Worm (Caenorhabditis elegans) whole organism, L4/young adult: ENCODE results near the gene sqv-8.

Source experiments
- W03F9.2 ChIP-seq: fragments of 150-350 bp; optimal IDR thresholded peaks from 2 replicates; lab custom pipeline; 2014; ENCODE audit warnings: missing biosample characterization, missing genetic modification characterization
- dao-5 ChIP-seq: sonication (generic microtip); optimal IDR thresholded peaks from 2 replicates; lab custom pipeline; 2016; ENCODE audit warnings: missing genotype, missing genetic modification characterization, moderate library complexity, missing compliant biosample characterization
- him-1 ChIP-seq: sonication (generic microtip); optimal IDR thresholded peaks from 2 replicates; lab custom pipeline; 2016; ENCODE audit warnings: missing genotype, missing genetic modification reagents, missing genetic modification characterization, missing compliant biosample characterization

DNA sequence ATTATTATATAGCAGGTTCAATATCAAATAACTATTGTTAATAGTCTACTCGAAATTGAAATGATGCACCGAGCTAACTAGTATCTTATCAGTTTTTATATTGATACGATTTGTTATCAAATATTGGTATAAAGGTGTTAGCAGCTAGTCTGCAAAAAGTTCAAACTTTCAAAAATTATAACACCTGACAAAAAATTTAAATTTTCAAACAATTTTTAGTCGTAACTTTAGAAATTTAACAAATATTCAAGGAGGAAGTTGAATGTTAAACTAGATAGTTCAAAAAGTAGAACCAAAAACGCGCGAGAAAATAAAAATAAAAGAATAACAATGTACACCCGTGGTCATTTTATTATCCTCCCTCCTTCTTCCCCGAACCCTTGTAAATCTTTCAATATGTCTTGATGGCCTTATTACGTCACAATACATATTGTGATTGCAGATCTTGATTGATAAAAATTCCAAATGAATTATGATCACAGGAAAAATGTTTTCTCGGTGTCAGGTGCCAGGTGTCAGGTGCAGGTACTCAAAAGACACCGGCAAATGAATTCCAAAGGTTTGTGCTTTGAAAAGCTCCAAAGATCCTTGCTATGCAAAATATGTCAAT is 8.9 kb downstream of the sqv-8 start, which contains the start of gene ZK1307.1:
- TF ChIP-seq dao-5 (tag; lab: Kevin White, UChicago) (no peak), him-1 (no peak), W03F9.2 (tag; lab: Kevin White, UChicago) (no peak)
